Fruit fly (Drosophila melanogaster) whole organism, embryonic: ENCODE data around the gene slp1.

ENCODE experiments used
- Asciz ChIP-seq: fragments of 200-800 bp; sonication (Bioruptor generic); optimal IDR thresholded peaks from 2 replicates; lab custom pipeline; 2017; ENCODE audit warnings: missing biosample characterization, mild to moderate bottlenecking, missing genetic modification characterization, missing genetic modification reagents
- CG10147 ChIP-seq: fragments of 200-800 bp; sonication (Bioruptor generic); optimal IDR thresholded peaks from 2 replicates; lab custom pipeline; 2019; ENCODE audit warnings: missing biosample characterization, mild to moderate bottlenecking, missing genetic modification characterization, moderate library complexity
- CG10209 ChIP-seq: fragments of 200-800 bp; sonication (Bioruptor generic); optimal IDR thresholded peaks from 3 replicates; lab custom pipeline; 2017; ENCODE audit warnings: missing biosample characterization, mild to moderate bottlenecking, missing genetic modification characterization, missing genetic modification reagents
- CG10267 ChIP-seq: fragments of 200-800 bp; sonication (Bioruptor generic); optimal IDR thresholded peaks from 2 replicates; lab custom pipeline; 2018; ENCODE audit warnings: missing biosample characterization, mild to moderate bottlenecking, missing genetic modification characterization, moderate library complexity
- CG10654 ChIP-seq: fragments of 200-800 bp; sonication (Bioruptor generic); optimal IDR thresholded peaks from 2 replicates; lab custom pipeline; 2016; ENCODE audit warnings: missing biosample characterization, missing genetic modification characterization
- CG10979 ChIP-seq: fragments of 200-800 bp; sonication (Bioruptor generic); optimal IDR thresholded peaks from 2 replicates; lab custom pipeline; 2018; ENCODE audit warnings: missing biosample characterization, mild to moderate bottlenecking, missing genetic modification characterization, moderate library complexity
- CG11456 ChIP-seq: fragments of 200-800 bp; sonication (Bioruptor generic); IDR thresholded peaks from 3 replicates; pipeline ENCODE4 v1.3.6; 2022; ENCODE audit warnings: missing biosample characterization, missing genetic modification characterization
- CG12391 ChIP-seq: fragments of 200-800 bp; sonication (Bioruptor generic); optimal IDR thresholded peaks from 3 replicates; lab custom pipeline; 2018; ENCODE audit warnings: missing biosample characterization, mild to moderate bottlenecking, missing genetic modification characterization, moderate library complexity
- CG13287 ChIP-seq: fragments of 200-800 bp; sonication (Bioruptor generic); IDR thresholded peaks from 2 replicates; pipeline ENCODE4 v1.3.6; 2022; ENCODE audit warnings: missing biosample characterization, missing genetic modification characterization; ENCODE audit not compliant: partially characterized antibody
- CG15514 ChIP-seq: fragments of 200-800 bp; sonication (Bioruptor generic); optimal IDR thresholded peaks from 3 replicates; lab custom pipeline; 2017; ENCODE audit warnings: missing biosample characterization, missing genetic modification characterization, mild to moderate bottlenecking, moderate library complexity, missing genetic modification reagents
- CG15696 ChIP-seq: fragments of 200-800 bp; sonication (Bioruptor generic); optimal IDR thresholded peaks from 2 replicates; lab custom pipeline; 2019; ENCODE audit warnings: missing biosample characterization, mild to moderate bottlenecking, missing genetic modification characterization, moderate library complexity
- CG16863 ChIP-seq: fragments of 200-800 bp; sonication (Bioruptor generic); optimal IDR thresholded peaks from 3 replicates; lab custom pipeline; 2016; ENCODE audit warnings: missing biosample characterization, missing genetic modification characterization
- CG17328 ChIP-seq: fragments of 200-800 bp; sonication (Bioruptor generic); IDR thresholded peaks from 2 replicates; pipeline ENCODE4 v1.3.6; 2022; ENCODE audit warnings: missing biosample characterization, missing genetic modification characterization
- CG17612 ChIP-seq: fragments of 200-800 bp; sonication (Bioruptor generic); IDR thresholded peaks from 2 replicates; pipeline ENCODE4 v1.3.6; 2022; ENCODE audit warnings: missing biosample characterization, missing genetic modification characterization
- CG17829 ChIP-seq: fragments of 200-800 bp; optimal IDR thresholded peaks from 2 replicates; lab custom pipeline; 2019; ENCODE audit warnings: missing biosample characterization, mild to moderate bottlenecking, missing genetic modification characterization, moderate library complexity
- CG18619 ChIP-seq: fragments of 200-800 bp; sonication (Bioruptor generic); optimal IDR thresholded peaks from 3 replicates; lab custom pipeline; 2017; ENCODE audit warnings: missing biosample characterization, mild to moderate bottlenecking, missing genetic modification characterization
- CG31441 ChIP-seq: fragments of 200-800 bp; sonication (Bioruptor generic); IDR thresholded peaks from 2 replicates; pipeline ENCODE4 v1.3.6; 2022; ENCODE audit warnings: missing biosample characterization, missing genetic modification characterization
- CG33557 ChIP-seq: fragments of 200-800 bp; sonication (Bioruptor generic); optimal IDR thresholded peaks from 2 replicates; lab custom pipeline; 2019; ENCODE audit warnings: missing biosample characterization, mild to moderate bottlenecking, missing genetic modification characterization, moderate library complexity
- CG43689 ChIP-seq: fragments of 200-800 bp; sonication (Bioruptor generic); IDR thresholded peaks from 2 replicates; pipeline ENCODE4 v1.3.6; 2022; ENCODE audit warnings: missing biosample characterization, missing genetic modification characterization
- CG4424 ChIP-seq: fragments of 200-800 bp; sonication (Bioruptor generic); optimal IDR thresholded peaks from 3 replicates; lab custom pipeline; 2016; ENCODE audit warnings: missing biosample characterization, missing genetic modification characterization
- CG6254 ChIP-seq: fragments of 200-800 bp; sonication (Bioruptor generic); optimal IDR thresholded peaks from 3 replicates; lab custom pipeline; 2017; ENCODE audit warnings: mild to moderate bottlenecking, missing biosample characterization, missing genetic modification reagents, missing genetic modification characterization
- CG6813 ChIP-seq: fragments of 200-800 bp; sonication (Bioruptor generic); optimal IDR thresholded peaks from 2 replicates; lab custom pipeline; 2017; ENCODE audit warnings: missing biosample characterization, missing genetic modification characterization, mild to moderate bottlenecking, moderate library complexity, missing genetic modification reagents
- CG7987 ChIP-seq: fragments of 200-800 bp; sonication (Bioruptor generic); optimal IDR thresholded peaks from 2 replicates; lab custom pipeline; 2018; ENCODE audit warnings: missing biosample characterization, mild to moderate bottlenecking, missing genetic modification characterization, moderate library complexity
- CG8290 ChIP-seq, 3 experiments: fragments of 200-800 bp; sonication (Bioruptor generic); optimal IDR thresholded peaks; 2 replicates each; lab custom pipeline; 2016 to 2019; ENCODE audit warnings: missing biosample characterization in 3 of 3, missing genetic modification characterization in 3 of 3, mild to moderate bottlenecking in 2 of 3, moderate library complexity in 1 of 3
- CG9727 ChIP-seq: fragments of 200-800 bp; sonication (Bioruptor generic); optimal IDR thresholded peaks from 3 replicates; lab custom pipeline; 2017; ENCODE audit warnings: missing biosample characterization, mild to moderate bottlenecking, missing genetic modification characterization
- D19A ChIP-seq: fragments of 200-800 bp; optimal IDR thresholded peaks from 3 replicates; lab custom pipeline; 2019; ENCODE audit warnings: missing biosample characterization, mild to moderate bottlenecking, missing genetic modification characterization, moderate library complexity
- E2f1 ChIP-seq: fragments of 200-800 bp; sonication (Bioruptor generic); IDR thresholded peaks from 2 replicates; pipeline ENCODE4 v1.3.6; 2022; ENCODE audit warnings: missing biosample characterization, missing genetic modification characterization
- H2.0 ChIP-seq: fragments of 200-800 bp; sonication (Bioruptor generic); IDR thresholded peaks from 2 replicates; pipeline ENCODE4 v1.3.6; 2022; ENCODE audit warnings: missing biosample characterization, missing genetic modification characterization
- HLH3B ChIP-seq: fragments of 200-800 bp; sonication (Bioruptor generic); IDR thresholded peaks from 2 replicates; pipeline ENCODE4 v1.3.6; 2022; ENCODE audit warnings: missing biosample characterization, missing genetic modification characterization
- Kr ChIP-seq: fragments of 200-800 bp; sonication (Bioruptor generic); optimal IDR thresholded peaks from 2 replicates; lab custom pipeline; 2017; ENCODE audit warnings: missing biosample characterization, mild to moderate bottlenecking, missing genetic modification characterization
- Six4 ChIP-seq: fragments of 200-800 bp; sonication (Bioruptor generic); optimal IDR thresholded peaks from 2 replicates; lab custom pipeline; 2016; ENCODE audit warnings: missing biosample characterization, missing genetic modification characterization
- bbx ChIP-seq: fragments of 200-800 bp; sonication (Bioruptor generic); IDR thresholded peaks from 2 replicates; pipeline ENCODE4 v1.3.6; 2022; ENCODE audit warnings: missing biosample characterization, missing genetic modification characterization; ENCODE audit not compliant: partially characterized antibody
- chinmo ChIP-seq: fragments of 200-800 bp; sonication (Bioruptor generic); IDR thresholded peaks from 4 replicates; pipeline ENCODE4 v1.3.6; 2022; ENCODE audit warnings: missing biosample characterization, missing genetic modification characterization; ENCODE audit not compliant: partially characterized antibody
- dmrt11E ChIP-seq: fragments of 200-800 bp; sonication (Bioruptor generic); optimal IDR thresholded peaks from 3 replicates; lab custom pipeline; 2018; ENCODE audit warnings: missing biosample characterization, mild to moderate bottlenecking, missing genetic modification characterization, moderate library complexity
- fu2 ChIP-seq: fragments of 200-800 bp; sonication (Bioruptor generic); optimal IDR thresholded peaks from 2 replicates; lab custom pipeline; 2016; ENCODE audit warnings: missing biosample characterization, missing genetic modification characterization
- gem ChIP-seq: fragments of 200-800 bp; sonication (Bioruptor generic); optimal IDR thresholded peaks from 2 replicates; lab custom pipeline; 2019; ENCODE audit warnings: missing biosample characterization, mild to moderate bottlenecking, missing genetic modification characterization, moderate library complexity
- jing ChIP-seq: fragments of 200-800 bp; sonication (Bioruptor generic); optimal IDR thresholded peaks from 2 replicates; lab custom pipeline; 2018; ENCODE audit warnings: missing biosample characterization, mild to moderate bottlenecking, missing genetic modification characterization
- ken ChIP-seq: fragments of 200-800 bp; sonication (Bioruptor generic); IDR thresholded peaks from 3 replicates; pipeline ENCODE4 v1.3.6; 2022; ENCODE audit warnings: missing biosample characterization, missing genetic modification characterization
- lola ChIP-seq, 3 experiments: fragments of >200 bp in 2 of 3; fragments of 200-800 bp in 1 of 3; sonication (Bioruptor generic) in 1 of 3; optimal IDR thresholded peaks; 2 replicates each; lab custom pipeline; 2017 to 2019; ENCODE audit warnings: missing biosample characterization in 3 of 3, missing genetic modification characterization in 3 of 3, mild to moderate bottlenecking in 1 of 3, moderate library complexity in 1 of 3
- nau ChIP-seq: fragments of 200-800 bp; sonication (Bioruptor generic); optimal IDR thresholded peaks from 3 replicates; lab custom pipeline; 2017; ENCODE audit warnings: missing biosample characterization, mild to moderate bottlenecking, missing genetic modification characterization, missing genetic modification reagents
- pfk ChIP-seq: fragments of 200-800 bp; sonication (Bioruptor generic); optimal IDR thresholded peaks from 2 replicates; lab custom pipeline; 2018; ENCODE audit warnings: missing biosample characterization, mild to moderate bottlenecking, missing genetic modification characterization, moderate library complexity
- prd ChIP-seq, 3 experiments: fragments of >200 bp in 2 of 3; fragments of 200-800 bp in 1 of 3; sonication (Bioruptor generic) in 1 of 3; optimal IDR thresholded peaks in 2 of 3; IDR thresholded peaks in 1 of 3; 2 replicates in 2 of 3; 3 replicates in 1 of 3; pipeline versions ENCODE4 v1.3.6 to Lab custom; 2017 to 2022; ENCODE audit warnings: missing biosample characterization in 1 of 3, missing genetic modification characterization in 1 of 3
- pros ChIP-seq: fragments of 200-800 bp; sonication (Bioruptor generic); optimal IDR thresholded peaks from 3 replicates; lab custom pipeline; 2019; ENCODE audit warnings: missing biosample characterization, mild to moderate bottlenecking, missing genetic modification characterization, moderate library complexity
- schlank ChIP-seq: fragments of 200-800 bp; sonication (Bioruptor generic); optimal IDR thresholded peaks from 2 replicates; lab custom pipeline; 2018; ENCODE audit warnings: missing biosample characterization, mild to moderate bottlenecking, missing genetic modification characterization
- seq ChIP-seq: fragments of 200-800 bp; sonication (Bioruptor generic); IDR thresholded peaks from 2 replicates; pipeline ENCODE4 v1.3.6; 2022; ENCODE audit warnings: missing biosample characterization, missing genetic modification characterization
- sima ChIP-seq: fragments of 200-800 bp; sonication (Bioruptor generic); optimal IDR thresholded peaks from 2 replicates; lab custom pipeline; 2016; ENCODE audit warnings: missing biosample characterization, missing genetic modification characterization
- slbo ChIP-seq: fragments of 200-800 bp; sonication (Bioruptor generic); IDR thresholded peaks from 2 replicates; pipeline ENCODE4 v1.3.6; 2022; ENCODE audit warnings: missing biosample characterization, missing genetic modification characterization
- tin ChIP-seq: fragments of 200-800 bp; sonication (Bioruptor generic); optimal IDR thresholded peaks from 3 replicates; lab custom pipeline; 2016; ENCODE audit warnings: missing biosample characterization, missing genetic modification characterization

The slp1 gene

dm6 chr2L:3853507-3854030, 28.1 kb downstream of the slp1 start (continued):
- TF ChIP-seq seq (no peak), D19A (tag; lab: Kevin White, UChicago) (peak; percentile 0), schlank (tag; lab: Kevin White, UChicago) (no peak), chinmo (GFP tag; lab: Robert Waterston, UW) (no peak), CG17328 (GFP tag; lab: Robert Waterston, UW) (peak; percentile 48; the same call in 1 of the 2 replicates), CG17612 (no peak), CG4424 (GFP tag; lab: Kevin White, UChicago) (peak; percentile 20), Kr (GFP tag; lab: Kevin White, UChicago) (no peak), pfk (GFP tag; lab: Kevin White, UChicago) (no peak), CG11456 (GFP tag; lab: Robert Waterston, UW) (no peak), slbo (no peak), CG31441 (GFP tag; lab: Robert Waterston, UW) (peak; percentile 31; the same call in 1 of the 2 replicates), CG18619 (no peak), sima (GFP tag; lab: Kevin White, UChicago) (no peak), pros (no peak), CG16863 (GFP tag; lab: Kevin White, UChicago) (no peak), CG10654 (GFP tag; lab: Kevin White, UChicago) (no peak), gem (tag; lab: Kevin White, UChicago) (peak; percentile 32), jing (GFP tag; lab: Kevin White, UChicago) (no peak), CG10147 (GFP tag; lab: Kevin White, UChicago) (no peak), E2f1 (peak; percentile 7; the same call in 1 of the 2 replicates), fu2 (GFP tag; lab: Kevin White, UChicago) (no peak), CG6254 (GFP tag; lab: Kevin White, UChicago) (peak; percentile 8), dmrt11E (peak; percentile 67), CG33557 (GFP tag; lab: Kevin White, UChicago) (peak; percentile 14), CG13287 (no peak), Six4 (GFP tag; lab: Kevin White, UChicago) (no peak), CG9727 (GFP tag; lab: Kevin White, UChicago) (peak; percentile 30), HLH3B (GFP tag; lab: Robert Waterston, UW) (0 out of 2 replicates have a peak, but pooled peaks have one; percentile 5), CG17829 (no peak), CG7987 (GFP tag; lab: Kevin White, UChicago) (no peak), nau (GFP tag; lab: Kevin White, UChicago) (no peak), lola (GFP tag; optimal IDR thresholded peaks at IDR 0.05; lab: Kevin White, UChicago) (peak in 1 of 3 experiments; percentile 7), CG10267 (tag; lab: Kevin White, UChicago) (no peak), ken (GFP tag; lab: Robert Waterston, UW) (0 out of 3 replicates have a peak, but pooled peaks have one; percentile 14), tin (GFP tag; lab: Kevin White, UChicago) (peak; percentile 18), CG10209 (no peak), prd (optimal IDR thresholded peaks at IDR 0.05; lab: Kevin White, UChicago) (no peak), prd (GFP tag; IDR thresholded peaks at IDR 0.05; lab: Robert Waterston, UW) (peak; percentile 71), CG15696 (tag; lab: Kevin White, UChicago) (peak; percentile 70), CG10979 (tag; lab: Kevin White, UChicago) (peak; percentile 44), CG43689 (no peak), CG6813 (no peak), Asciz (GFP tag; lab: Kevin White, UChicago) (no peak), CG15514 (GFP tag; lab: Kevin White, UChicago) (no peak), CG12391 (tag; lab: Kevin White, UChicago) (peak; percentile 4), bbx (GFP tag; lab: Robert Waterston, UW) (no peak), H2.0 (GFP tag; lab: Robert Waterston, UW) (no peak), CG8290 (GFP tag; optimal IDR thresholded peaks at IDR 0.05; lab: Kevin White, UChicago) (no peak), CG8290 (tag; optimal IDR thresholded peaks at IDR 0.05; lab: Kevin White, UChicago) (no peak)
